Worm (Caenorhabditis elegans): ENCODE results near the gene W08E12.2.

W08E12.2 gene

ce11 chrIV:3354757-3355156 is 49.1 kb downstream of the W08E12.2 start, which contains the start of gene F42A6.1:
Gene F42A6.1 (plus strand): TSS chrIV:3355057.
- TF ChIP-seq F52B5.7 (tag; optimal IDR thresholded peaks at IDR 0.05) (no peak), F33H1.4 (GFP tag; IDR thresholded peaks at IDR 0.05) (no peak), T26A5.8 (tag; optimal IDR thresholded peaks at IDR 0.05) (no peak), K12H6.12 (tag; optimal IDR thresholded peaks at IDR 0.05) (no peak)

Data from whole organism, young adult.